Worm (Caenorhabditis elegans) whole organism, mixed stage, embryonic: ENCODE measurements around the gene F47B8.3.

Source experiments
- M03D4.4 ChIP-seq: sonication (generic microtip); optimal IDR thresholded peaks from 2 replicates; lab custom pipeline; 2017; ENCODE audit warnings: mild to moderate bottlenecking, missing genetic modification characterization, missing compliant biosample characterization
- bed-3 ChIP-seq: fragments of 200-800 bp; sonication (Bioruptor generic); optimal IDR thresholded peaks from 3 replicates; lab custom pipeline; 2018; ENCODE audit warnings: mild to moderate bottlenecking, missing genetic modification characterization, moderate library complexity, missing compliant biosample characterization
- blmp-1 ChIP-seq: fragments of 150-350 bp; optimal IDR thresholded peaks from 2 replicates; lab custom pipeline; 2014; ENCODE audit warnings: missing biosample characterization, missing genetic modification characterization
- ceh-39 ChIP-seq: fragments of 150-350 bp; optimal IDR thresholded peaks from 2 replicates; lab custom pipeline; 2014; ENCODE audit warnings: missing biosample characterization, missing genetic modification characterization
- ceh-43 ChIP-seq: fragments of 200-800 bp; sonication (Bioruptor generic); optimal IDR thresholded peaks from 2 replicates; lab custom pipeline; 2018; ENCODE audit warnings: mild to moderate bottlenecking, missing genetic modification characterization, moderate library complexity, missing compliant biosample characterization
- ceh-83 ChIP-seq: fragments of 200-800 bp; sonication (Bioruptor generic); optimal IDR thresholded peaks from 2 replicates; lab custom pipeline; 2018; ENCODE audit warnings: mild to moderate bottlenecking, missing genetic modification characterization, missing compliant biosample characterization
- ces-1 ChIP-seq: fragments of 150-350 bp; optimal IDR thresholded peaks from 2 replicates; lab custom pipeline; 2014; ENCODE audit warnings: missing biosample characterization, missing genetic modification reagents, missing genetic modification characterization
- cnd-1 ChIP-seq: fragments of 200-800 bp; sonication (Bioruptor generic); optimal IDR thresholded peaks from 2 replicates; lab custom pipeline; 2018; ENCODE audit warnings: mild to moderate bottlenecking, missing genetic modification characterization, missing compliant biosample characterization
- drap-1 ChIP-seq: fragments of 200-800 bp; sonication (Bioruptor generic); optimal IDR thresholded peaks from 3 replicates; lab custom pipeline; 2018; ENCODE audit warnings: mild to moderate bottlenecking, missing genetic modification characterization, missing compliant biosample characterization
- elt-1 ChIP-seq: sonication (generic microtip); optimal IDR thresholded peaks from 2 replicates; lab custom pipeline; 2017; ENCODE audit warnings: missing genetic modification characterization, mild to moderate bottlenecking, missing compliant biosample characterization, antibody characterized with exemption, moderate library complexity, borderline replicate concordance; ENCODE audit not compliant: insufficient read depth
- flh-1 ChIP-seq: fragments of 200-800 bp; sonication (Bioruptor generic); optimal IDR thresholded peaks from 2 replicates; lab custom pipeline; 2018; ENCODE audit warnings: mild to moderate bottlenecking, missing genetic modification characterization, moderate library complexity, missing compliant biosample characterization
- ham-2 ChIP-seq: fragments of 200-800 bp; sonication (Bioruptor generic); optimal IDR thresholded peaks from 2 replicates; lab custom pipeline; 2018; ENCODE audit warnings: mild to moderate bottlenecking, missing genetic modification characterization, missing compliant biosample characterization
- hlh-1 ChIP-seq: fragments of 150-350 bp; optimal IDR thresholded peaks from 2 replicates; lab custom pipeline; 2014; ENCODE audit warnings: missing biosample characterization, missing genetic modification reagents, missing genetic modification characterization
- lin-13 ChIP-seq: fragments of 150-350 bp; optimal IDR thresholded peaks from 2 replicates; lab custom pipeline; 2014; ENCODE audit warnings: missing biosample characterization, missing genetic modification characterization
- lin-32 ChIP-seq: fragments of 200-800 bp; sonication (Bioruptor generic); optimal IDR thresholded peaks from 2 replicates; lab custom pipeline; 2018; ENCODE audit warnings: mild to moderate bottlenecking, missing genetic modification characterization, missing compliant biosample characterization
- lsy-2 ChIP-seq: fragments of 150-350 bp; optimal IDR thresholded peaks from 2 replicates; lab custom pipeline; 2014; ENCODE audit warnings: missing biosample characterization, missing genetic modification characterization
- mab-5 ChIP-seq: fragments of 150-350 bp; optimal IDR thresholded peaks from 2 replicates; lab custom pipeline; 2014; ENCODE audit warnings: missing biosample characterization, missing genetic modification characterization
- mep-1 ChIP-seq: fragments of 150-350 bp; optimal IDR thresholded peaks from 2 replicates; lab custom pipeline; 2017; ENCODE audit warnings: missing biosample characterization, missing genetic modification reagents, missing genetic modification characterization, inconsistent platforms
- nhr-12 ChIP-seq: fragments of 150-350 bp; optimal IDR thresholded peaks from 2 replicates; lab custom pipeline; 2014; ENCODE audit warnings: missing biosample characterization, missing genetic modification characterization
- nhr-2 ChIP-seq: fragments of 150-350 bp; optimal IDR thresholded peaks from 2 replicates; lab custom pipeline; 2014; ENCODE audit warnings: missing biosample characterization, missing genetic modification characterization
- nhr-28 ChIP-seq: fragments of 150-350 bp; optimal IDR thresholded peaks from 2 replicates; lab custom pipeline; 2014; ENCODE audit warnings: missing biosample characterization, missing genetic modification characterization
- nhr-76 ChIP-seq: sonication (generic microtip); optimal IDR thresholded peaks from 2 replicates; lab custom pipeline; 2017; ENCODE audit warnings: missing biosample characterization, missing genetic modification characterization
- pha-4 ChIP-seq: fragments of 150-350 bp; optimal IDR thresholded peaks from 2 replicates; lab custom pipeline; 2018; ENCODE audit warnings: missing biosample characterization, missing genetic modification reagents, missing genetic modification characterization
- sem-2 ChIP-seq: fragments of 200-800 bp; sonication (Bioruptor generic); optimal IDR thresholded peaks from 2 replicates; lab custom pipeline; 2018; ENCODE audit warnings: mild to moderate bottlenecking, missing genetic modification characterization, missing compliant biosample characterization
- snpc-4 ChIP-seq: fragments of 150-350 bp; optimal IDR thresholded peaks from 2 replicates; lab custom pipeline; 2014; ENCODE audit warnings: missing biosample characterization, missing genetic modification characterization
- tbx-8 ChIP-seq: fragments of 200-800 bp; sonication (Bioruptor generic); optimal IDR thresholded peaks from 2 replicates; lab custom pipeline; 2018; ENCODE audit warnings: mild to moderate bottlenecking, missing genetic modification characterization, moderate library complexity, missing compliant biosample characterization
- unc-120 ChIP-seq: sonication (generic microtip); optimal IDR thresholded peaks from 2 replicates; lab custom pipeline; 2017; ENCODE audit warnings: missing genetic modification characterization, missing compliant biosample characterization; ENCODE audit not compliant: poor library complexity, severe bottlenecking
- unc-39 ChIP-seq: fragments of 150-350 bp; optimal IDR thresholded peaks from 2 replicates; lab custom pipeline; 2014; ENCODE audit warnings: missing biosample characterization, missing genetic modification characterization
- zip-8 ChIP-seq: fragments of 150-350 bp; optimal IDR thresholded peaks from 2 replicates; lab custom pipeline; 2014; ENCODE audit warnings: missing biosample characterization, missing genetic modification characterization
- ztf-11 ChIP-seq: fragments of 150-350 bp; optimal IDR thresholded peaks from 2 replicates; lab custom pipeline; 2014; ENCODE audit warnings: missing biosample characterization, missing genetic modification characterization

Gene F47B8.3

ce11 chrV:14336655-14337054, 13.9 kb upstream of the F47B8.3 start, which contains the start of gene srm-6:
srm-6 (plus strand) TSS chrV:14336955.
- TF ChIP-seq pha-4 (tag; lab: Kevin White, UChicago), result no peak
- no peak for TF ChIP-seq ham-2 (GFP tag; lab: Kevin White, UChicago)
- TF ChIP-seq blmp-1 (tag; lab: Kevin White, UChicago), result no peak
- no peak for TF ChIP-seq snpc-4
- no peak for TF ChIP-seq unc-39 (tag; lab: Kevin White, UChicago)
- no peak for TF ChIP-seq nhr-76 (tag; lab: Kevin White, UChicago)
- TF ChIP-seq, all 35 proteins: peak for 0

DNA sequence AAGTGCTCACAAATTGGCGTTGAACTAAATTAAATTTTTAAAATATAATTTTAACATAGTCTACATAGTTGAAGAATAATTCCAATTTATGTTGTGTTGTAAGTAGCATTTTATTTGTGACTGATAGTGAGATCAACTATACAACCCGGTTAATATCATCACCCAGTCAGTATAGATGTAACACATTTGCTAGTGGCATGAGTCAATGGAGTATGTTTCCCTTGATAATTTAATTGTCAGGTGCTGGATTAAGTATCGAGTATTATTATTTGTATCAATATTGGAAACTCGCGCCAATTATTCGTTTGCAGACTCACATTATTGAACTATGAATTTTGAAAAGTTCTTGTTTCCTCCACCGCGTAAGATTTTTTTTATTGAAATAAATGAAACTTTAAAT, 12.1 kb upstream of the F47B8.3 start, which contains the start of gene srm-5:
srm-5 (plus strand) TSS at position 301 of the 400 bp plus-strand sequence.
- TF ChIP-seq lin-32 (GFP tag; lab: Kevin White, UChicago) (no peak), cnd-1 (tag; lab: Kevin White, UChicago) (no peak), flh-1 (GFP tag; lab: Kevin White, UChicago) (no peak), nhr-2 (tag; lab: Kevin White, UChicago) (no peak)

ce11 chrV:14333116-14333515, 10.3 kb upstream of the F47B8.3 start, which contains the start of gene srm-4:
srm-4 (plus strand) TSS chrV:14333416.
- no peak for TF ChIP-seq M03D4.4 (tag; lab: Kevin White, UChicago)
- no peak for TF ChIP-seq ceh-43 (GFP tag; lab: Kevin White, UChicago)
- no peak for TF ChIP-seq mab-5 (tag; lab: Kevin White, UChicago)
- no peak for TF ChIP-seq nhr-28
- TF ChIP-seq bed-3 (GFP tag; lab: Kevin White, UChicago), result no peak
- no peak for TF ChIP-seq snpc-4
- no peak for TF ChIP-seq unc-39 (tag; lab: Kevin White, UChicago)

DNA sequence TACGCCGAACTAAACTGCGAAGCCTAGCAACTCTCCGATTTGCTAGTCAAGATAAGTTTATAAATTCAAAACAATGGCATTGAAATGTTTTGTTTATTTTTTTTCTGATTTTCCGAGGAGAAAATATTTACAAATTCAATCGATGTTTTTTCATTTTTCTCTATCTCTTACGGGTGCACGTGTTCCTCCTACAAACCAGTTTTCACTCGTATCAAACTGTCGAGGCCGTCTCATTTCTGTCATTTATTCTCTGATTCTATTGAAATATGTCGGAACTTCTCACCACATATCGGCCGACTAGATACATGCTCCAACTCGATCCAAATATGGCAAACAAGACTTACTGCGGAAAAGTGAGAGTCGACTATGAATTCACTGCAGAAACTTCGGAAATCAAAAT, 8.7 kb upstream of the F47B8.3 start, which contains the start of gene F47B8.8:
F47B8.8 (plus strand) TSS at position 257 of the 400 bp plus-strand sequence.
- no peak for TF ChIP-seq ztf-11 (tag; lab: Kevin White, UChicago)
- no peak for TF ChIP-seq lin-32 (GFP tag; lab: Kevin White, UChicago)
- no peak for TF ChIP-seq drap-1 (GFP tag; lab: Kevin White, UChicago)
- TF ChIP-seq nhr-12, result no peak
- no peak for TF ChIP-seq bed-3 (GFP tag; lab: Kevin White, UChicago)
- TF ChIP-seq hlh-1 (tag; lab: Kevin White, UChicago), result no peak
- no peak for TF ChIP-seq blmp-1 (tag; lab: Kevin White, UChicago)
- no peak for TF ChIP-seq unc-39 (tag; lab: Kevin White, UChicago)
- TF ChIP-seq M03D4.4 (tag; lab: Kevin White, UChicago), result no peak
- TF ChIP-seq lin-13 (tag; lab: Kevin White, UChicago), result no peak
- TF ChIP-seq tbx-8 (GFP tag; lab: Kevin White, UChicago), result no peak
- TF ChIP-seq unc-120 (tag; lab: Kevin White, UChicago), result no peak
- TF ChIP-seq lsy-2 (tag; lab: Kevin White, UChicago), result no peak
- TF ChIP-seq ceh-83, result no peak
- TF ChIP-seq ceh-39, result no peak
- TF ChIP-seq elt-1, result no peak

- TF ChIP-seq mep-1 (tag; lab: Kevin White, UChicago) (no peak), tbx-8 (GFP tag; lab: Kevin White, UChicago) (no peak), cnd-1 (tag; lab: Kevin White, UChicago) (no peak), unc-120 (tag; lab: Kevin White, UChicago) (no peak), ces-1 (GFP tag; lab: Kevin White, UChicago) (no peak), snpc-4 (no peak), unc-39 (tag; lab: Kevin White, UChicago) (no peak), elt-1 (no peak), zip-8 (tag; lab: Kevin White, UChicago) (no peak), bed-3 (GFP tag; lab: Kevin White, UChicago) (no peak), ceh-43 (GFP tag; lab: Kevin White, UChicago) (no peak), nhr-76 (tag; lab: Kevin White, UChicago) (no peak), M03D4.4 (tag; lab: Kevin White, UChicago) (no peak), hlh-1 (tag; lab: Kevin White, UChicago) (no peak), sem-2 (no peak)
- TF ChIP-seq, all 35 proteins: peak for 0
Measured at ce11 chrV:14328806-14329205, 6.0 kb upstream of the F47B8.3 start, which contains the start of gene pepm-1. pepm-1 (plus strand) TSS chrV:14329106.
